Worm (Caenorhabditis elegans): ENCODE measurements around the gene best-18.

- no peak for TF ChIP-seq ztf-23 (GFP tag; IDR thresholded peaks at IDR 0.05)
- no peak for TF ChIP-seq cog-1 (tag; optimal IDR thresholded peaks at IDR 0.05)
Observed at ce11 chrIII:10211889-10212494, at the start of gene best-18, which contains the start of gene blos-1.

All from whole organism, midembryonic.